Worm (Caenorhabditis elegans) whole organism, young adult: ENCODE measurements around the gene T05E12.9.

Source experiments
- nfya-2 ChIP-seq: fragments of 200-800 bp; sonication (Bioruptor generic); IDR thresholded peaks from 2 replicates; pipeline ENCODE4 v1.3.6; 2022; ENCODE audit warnings: missing genetic modification reagents, missing genetic modification characterization, missing compliant biosample characterization
- sptf-2 ChIP-seq: fragments of 200-800 bp; sonication (Bioruptor generic); optimal IDR thresholded peaks from 2 replicates; lab custom pipeline; 2018; ENCODE audit warnings: mild to moderate bottlenecking, missing genetic modification characterization, missing compliant biosample characterization
- ztf-6 ChIP-seq: fragments of 200-800 bp; sonication (Bioruptor generic); IDR thresholded peaks from 2 replicates; pipeline ENCODE4 v1.3.6; 2022; ENCODE audit warnings: missing genetic modification reagents, missing genetic modification characterization, missing compliant biosample characterization

DNA sequence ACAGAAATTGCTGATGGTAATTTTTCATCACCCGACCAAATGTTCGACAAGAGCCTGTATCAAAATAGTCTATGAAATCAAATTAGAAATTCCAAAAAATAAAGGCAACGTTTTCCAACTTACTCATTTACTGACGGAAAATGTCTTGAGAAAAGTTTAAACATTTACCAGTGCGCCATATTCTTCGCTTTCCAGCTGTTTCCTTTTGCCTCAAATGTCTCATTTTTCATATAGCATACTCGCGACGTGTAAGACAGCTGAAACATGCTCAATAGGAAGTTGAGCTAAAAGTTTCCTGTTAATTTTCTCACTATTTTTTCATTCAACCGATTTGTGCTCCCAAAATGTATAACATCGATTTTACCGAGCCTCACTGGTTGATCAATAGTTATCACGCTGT is 22.6 kb downstream of the T05E12.9 start, which contains the start of gene sri-66:
- TF ChIP-seq nfya-2 (no peak), sptf-2 (GFP tag; lab: Kevin White, UChicago) (no peak), ztf-6 (GFP tag; lab: Robert Waterston, UW) (no peak)
